Fruit fly (Drosophila melanogaster) S2 (cell line): Measurements from ENCODE around the gene Ptip.
A peak's percentile ranks its signal among the peaks of the same experiment; 100 is the strongest.

Source experiments
- CG8478 ChIP-seq: fragments of >200 bp; optimal IDR thresholded peaks from 2 replicates; lab custom pipeline; 2018
- CTCF ChIP-seq, 2 experiments: fragments of >200 bp; optimal IDR thresholded peaks; 2 replicates each; lab custom pipeline; 2018

Ptip gene

DNA sequence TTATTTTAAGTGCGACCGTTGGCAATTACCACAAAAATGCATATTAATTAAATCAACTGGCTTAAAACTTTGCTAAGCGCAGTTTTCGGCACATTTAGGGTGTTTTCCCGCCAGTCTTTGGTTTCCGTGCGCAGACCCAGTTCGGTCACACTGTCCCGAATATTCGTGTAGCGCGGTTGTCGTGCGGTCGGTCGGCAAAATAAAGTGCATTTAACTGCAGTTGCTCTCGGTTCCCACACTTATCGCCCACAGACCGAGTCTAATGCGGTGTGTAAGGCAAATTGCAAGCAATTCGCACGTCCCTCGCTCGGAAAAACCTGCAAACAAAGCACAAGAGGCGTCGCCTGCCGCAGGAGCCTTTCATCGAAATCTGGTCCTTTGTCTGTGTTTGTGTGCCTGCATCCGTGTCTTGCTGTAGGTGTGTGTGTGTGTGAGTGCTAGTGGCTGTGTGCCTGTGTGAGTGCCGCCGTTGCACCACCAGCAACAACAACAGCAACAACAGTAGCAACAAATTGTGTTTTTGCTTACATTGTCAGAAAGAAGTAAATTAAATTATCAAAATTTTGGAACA is 24.2 kb upstream of the Ptip start, which contains the start of the genes CG13484 and Frl:
Gene CG13484, minus strand, starts transcription at position 7 of the 571 bp plus-strand sequence.
Gene Frl, plus strand, starts transcription at position 143 of the 571 bp plus-strand sequence.
- TF ChIP-seq CTCF (optimal IDR thresholded peaks at IDR 0.05; lab: Kevin White, UChicago) (peak; percentile 12 to 37), CG8478 (lab: Kevin White, UChicago) (no peak)

DNA sequence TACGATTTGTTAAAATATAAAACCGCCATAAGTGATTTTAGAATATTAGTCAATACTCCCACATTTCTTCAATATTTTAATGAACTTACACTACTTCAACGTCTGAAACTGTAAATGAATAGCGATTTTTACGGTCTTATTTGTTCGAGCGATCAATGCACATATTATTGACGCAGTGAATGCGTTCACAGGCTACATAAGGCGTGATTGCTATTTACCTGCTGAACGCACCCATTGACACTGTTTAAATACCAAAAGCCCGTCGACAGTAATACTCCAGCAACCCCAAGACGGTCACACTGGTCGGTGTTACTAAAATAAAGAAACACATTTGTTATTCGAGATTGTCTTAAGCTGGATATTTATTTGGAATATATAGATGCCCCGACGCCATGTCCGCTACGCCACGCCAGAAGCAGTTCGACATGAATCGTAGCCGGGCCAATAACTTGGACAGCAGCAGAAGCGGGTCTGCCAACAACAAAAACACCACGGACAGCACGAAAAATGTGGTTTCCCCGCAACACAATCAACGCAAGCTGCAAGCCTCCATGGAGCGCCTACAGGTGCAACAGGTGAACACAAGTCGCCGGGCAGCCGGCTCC is 22.1 kb upstream of the Ptip start, which contains the start of gene CG6833:
Gene CG6833, plus strand, starts transcription at position 263 of the 605 bp plus-strand sequence.
- no peak for TF ChIP-seq CTCF (optimal IDR thresholded peaks at IDR 0.05; lab: Kevin White, UChicago)
- no peak for TF ChIP-seq CG8478 (lab: Kevin White, UChicago)

DNA sequence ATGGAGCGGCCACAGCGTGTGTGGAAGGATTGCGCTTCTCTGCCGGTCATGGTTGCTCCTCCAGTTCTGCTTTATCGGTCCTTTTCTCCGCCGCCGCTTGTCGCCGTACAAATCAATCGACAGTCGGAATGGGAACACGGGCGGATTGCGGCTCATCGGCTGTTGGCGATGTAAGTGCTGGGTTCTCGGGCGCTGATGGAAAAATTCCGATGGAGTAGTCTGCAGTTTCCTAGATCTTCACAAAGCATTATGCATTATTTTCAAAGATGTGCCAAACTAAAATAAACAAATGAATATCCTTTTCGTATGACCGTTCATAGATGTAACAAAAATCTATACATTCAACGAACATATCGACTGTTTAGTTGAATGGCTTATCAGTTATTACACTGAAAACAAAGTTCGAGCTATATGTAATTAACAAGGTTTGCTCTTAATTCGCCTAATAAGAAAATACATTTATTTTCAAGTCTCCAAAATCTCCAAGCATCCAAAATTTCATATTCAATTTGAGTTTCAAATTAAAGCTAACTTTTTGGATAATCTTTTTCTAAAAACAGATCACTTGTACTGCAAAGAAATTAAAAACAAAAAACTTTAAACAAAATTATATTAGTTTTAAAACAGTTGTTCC is 20.8 kb upstream of the Ptip start, which contains the start of gene Neurl4:
Gene Neurl4, minus strand, starts transcription at position 273 of the 634 bp plus-strand sequence.
- TF ChIP-seq CG8478 (lab: Kevin White, UChicago) (no peak), CTCF (optimal IDR thresholded peaks at IDR 0.05; lab: Kevin White, UChicago) (no peak)

DNA sequence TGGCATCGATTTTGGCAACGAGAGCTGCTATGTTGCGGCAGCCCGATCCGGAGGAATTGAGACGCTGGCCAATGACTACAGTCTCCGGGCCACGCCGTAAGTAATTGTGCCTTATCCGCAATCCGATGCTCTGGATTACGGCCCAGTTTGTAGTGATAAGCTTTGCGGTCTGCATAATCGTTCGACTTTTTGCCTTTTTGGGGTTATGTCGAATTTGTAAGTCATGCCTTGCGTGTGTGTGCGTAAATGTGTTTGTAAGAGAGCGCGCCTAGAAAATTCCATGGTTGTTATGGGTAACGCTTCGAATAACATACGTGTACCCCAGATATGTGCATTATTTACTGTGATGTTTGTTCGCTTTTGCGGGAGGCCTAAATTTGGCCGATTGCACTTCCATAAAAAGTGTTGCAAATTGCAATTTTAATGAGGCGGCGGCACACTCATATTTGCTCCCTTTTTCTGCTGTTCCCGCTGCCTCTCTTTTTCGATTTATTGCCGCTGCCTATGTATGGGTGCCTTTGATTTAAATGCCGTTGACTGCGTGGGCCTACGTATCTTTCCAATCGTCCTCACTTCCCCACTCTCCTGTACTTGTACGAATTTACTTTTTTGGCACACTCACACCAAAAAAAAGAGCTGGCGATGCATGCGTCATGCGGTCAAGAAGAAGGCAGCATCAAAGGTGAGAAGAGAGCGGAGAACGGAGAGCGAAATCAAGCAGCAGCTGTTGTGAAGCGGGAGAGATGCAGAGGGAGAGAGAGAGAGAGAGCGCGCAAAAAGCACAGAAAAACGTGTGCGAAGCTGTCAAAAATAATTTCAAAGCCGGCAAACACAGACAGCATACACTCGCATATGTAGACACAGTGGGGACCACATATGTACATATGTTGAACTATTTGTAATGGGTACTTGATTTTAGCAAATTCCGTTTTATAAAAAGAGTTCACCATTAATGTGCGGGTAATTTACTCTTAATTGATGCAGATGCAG is 9.0 kb upstream of the Ptip start:
- TF ChIP-seq CG8478 (lab: Kevin White, UChicago): no peak
- no peak for TF ChIP-seq CTCF (optimal IDR thresholded peaks at IDR 0.05; lab: Kevin White, UChicago)

DNA sequence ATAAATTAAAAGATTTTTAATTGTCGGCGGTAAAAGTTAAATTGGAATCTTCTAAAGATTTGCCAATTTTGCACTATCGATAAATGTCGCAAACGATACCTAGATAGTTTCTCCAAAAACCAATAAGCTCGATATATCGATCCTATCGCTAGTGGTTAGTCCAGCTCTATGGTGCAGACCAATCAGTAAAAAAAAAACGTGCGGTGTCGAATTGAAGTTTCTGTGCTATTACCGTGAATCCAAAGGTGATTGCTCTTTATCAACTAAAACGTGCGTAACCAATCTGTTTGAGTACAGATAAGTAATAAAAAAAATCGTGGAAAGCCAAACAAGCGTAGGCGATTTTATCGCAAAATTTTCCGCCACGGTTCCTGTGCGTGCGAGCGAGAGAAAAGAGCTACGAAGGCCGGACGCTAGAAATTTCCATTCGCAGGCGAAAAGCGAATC is 8.0 kb upstream of the Ptip start, which contains the start of gene Hsp110:
Gene Hsp110, plus strand, starts transcription at position 153 of the 447 bp plus-strand sequence.
- peak in 1 of 2 experiments; percentile 5 for TF ChIP-seq CTCF (optimal IDR thresholded peaks at IDR 0.05; lab: Kevin White, UChicago)
- no peak for TF ChIP-seq CG8478 (lab: Kevin White, UChicago)

DNA sequence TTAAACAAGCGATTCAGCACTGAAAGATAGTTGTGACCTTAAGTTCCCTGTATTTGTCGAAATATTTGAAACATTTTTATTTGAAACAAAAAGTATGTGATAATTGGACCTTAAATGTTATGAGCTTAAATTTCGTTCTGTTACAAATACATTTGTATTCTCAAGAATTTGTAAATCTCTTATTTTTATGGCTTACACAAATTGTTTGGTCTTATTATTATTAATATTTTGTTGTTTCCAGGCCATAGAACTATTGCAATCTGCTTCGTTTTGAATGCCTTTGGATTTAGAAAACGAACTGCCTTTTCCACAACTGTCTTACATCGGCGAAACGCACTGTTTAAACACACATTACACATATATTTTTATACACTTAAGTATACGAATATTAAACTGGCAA is 5.6 kb upstream of the Ptip start, which contains the start of gene CG6661:
Gene CG6661, plus strand, starts transcription at position 301 of the 400 bp plus-strand sequence.
- TF ChIP-seq CG8478 (lab: Kevin White, UChicago): no peak
- no peak for TF ChIP-seq CTCF (optimal IDR thresholded peaks at IDR 0.05; lab: Kevin White, UChicago)

DNA sequence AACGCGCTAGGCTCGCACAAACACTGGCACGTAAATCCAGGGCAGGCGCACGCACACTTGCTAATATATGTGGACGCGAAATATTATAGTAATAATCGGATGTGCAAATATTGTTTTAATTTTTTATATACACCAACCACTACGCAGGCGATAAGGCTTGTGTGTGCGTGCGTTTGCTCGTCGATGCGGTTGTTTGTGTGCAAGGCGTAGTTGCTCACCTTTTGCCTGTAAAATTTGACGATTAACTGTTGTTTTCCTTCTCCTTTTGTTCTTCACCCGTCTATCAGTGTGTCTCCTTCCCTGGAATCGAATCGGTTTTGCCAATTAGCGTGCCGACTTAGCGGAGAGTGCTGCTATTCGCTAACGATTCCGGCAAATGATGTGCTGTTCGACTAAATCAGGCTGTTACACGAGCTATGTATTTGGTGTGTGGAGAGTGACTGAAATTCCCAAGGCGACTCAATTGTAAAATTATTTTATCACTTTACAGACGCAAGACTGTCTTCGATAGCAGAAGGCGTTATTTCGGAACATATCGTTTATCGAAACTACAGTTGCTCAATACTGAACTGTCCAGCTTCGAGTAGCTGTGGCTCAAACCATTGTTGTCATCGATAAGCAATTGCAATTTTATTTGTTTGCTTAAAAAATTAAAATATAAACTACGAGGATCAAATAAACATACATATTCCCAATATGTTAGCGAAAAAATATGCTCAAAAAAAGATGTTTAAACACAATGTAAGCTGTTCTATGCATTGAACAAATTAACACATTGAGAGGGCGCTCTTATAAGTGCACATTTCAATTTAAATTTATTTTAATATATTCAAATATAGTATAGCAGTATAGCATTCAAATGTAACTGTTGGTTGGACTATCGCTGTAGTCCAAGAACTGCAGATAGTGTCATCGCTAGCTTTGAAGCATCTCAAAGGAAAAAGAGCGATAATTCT is 2.5 kb upstream of the Ptip start, which contains the start of the genes CG6650 and endos:
Gene CG6650, plus strand, starts transcription at position 280 of the 956 bp plus-strand sequence.
Gene endos, minus strand, starts transcription at position 536 of the 956 bp plus-strand sequence.
- TF ChIP-seq CG8478 (lab: Kevin White, UChicago): no peak
- peak in 1 of 2 experiments; percentile 29 for TF ChIP-seq CTCF (optimal IDR thresholded peaks at IDR 0.05; lab: Kevin White, UChicago)

DNA sequence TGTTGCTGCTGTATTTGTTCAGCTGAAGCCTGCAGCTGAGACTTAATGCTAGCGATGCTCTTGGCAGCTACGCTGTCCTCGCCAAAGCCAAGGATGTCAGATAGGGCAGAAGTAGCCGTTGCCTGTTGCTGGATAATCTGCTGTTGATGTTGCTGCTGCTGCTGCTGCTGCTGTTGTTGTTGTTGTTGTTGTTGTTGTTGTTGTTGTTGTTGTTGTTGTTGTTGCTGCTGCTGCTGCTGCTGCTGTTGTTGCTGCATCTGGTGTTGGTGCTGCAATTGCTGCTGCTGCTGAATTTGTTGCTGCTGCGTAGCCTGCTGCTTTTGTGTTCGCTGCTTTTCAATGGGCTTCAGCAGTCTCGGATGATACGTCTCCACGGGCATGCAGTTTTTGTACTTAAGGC is 1.4 kb downstream of the Ptip start:
- TF ChIP-seq CG8478 (lab: Kevin White, UChicago) (no peak), CTCF (optimal IDR thresholded peaks at IDR 0.05; lab: Kevin White, UChicago) (no peak)

DNA sequence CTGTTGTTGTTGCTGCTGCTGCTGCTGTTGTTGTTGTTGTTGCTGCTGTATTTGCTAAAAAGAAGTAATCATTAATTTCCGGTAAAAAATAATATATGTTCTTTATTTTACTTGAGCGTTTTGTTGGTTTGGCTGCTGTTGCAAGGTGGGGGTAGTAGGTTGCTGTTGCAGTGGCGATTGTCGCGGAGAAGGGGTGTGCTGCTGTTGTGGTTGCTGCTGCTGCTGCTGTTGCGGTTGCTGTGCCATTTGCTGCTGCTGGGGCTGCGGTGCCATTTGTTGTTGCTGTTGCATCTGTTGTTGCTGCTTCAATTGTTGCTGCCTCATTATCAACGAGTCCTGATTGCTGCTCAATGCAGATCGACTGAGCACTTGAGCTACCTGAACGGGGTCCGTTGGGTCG is 3.2 kb downstream of the Ptip start:
- TF ChIP-seq CTCF (optimal IDR thresholded peaks at IDR 0.05; lab: Kevin White, UChicago): no peak
- TF ChIP-seq CG8478 (lab: Kevin White, UChicago): no peak

DNA sequence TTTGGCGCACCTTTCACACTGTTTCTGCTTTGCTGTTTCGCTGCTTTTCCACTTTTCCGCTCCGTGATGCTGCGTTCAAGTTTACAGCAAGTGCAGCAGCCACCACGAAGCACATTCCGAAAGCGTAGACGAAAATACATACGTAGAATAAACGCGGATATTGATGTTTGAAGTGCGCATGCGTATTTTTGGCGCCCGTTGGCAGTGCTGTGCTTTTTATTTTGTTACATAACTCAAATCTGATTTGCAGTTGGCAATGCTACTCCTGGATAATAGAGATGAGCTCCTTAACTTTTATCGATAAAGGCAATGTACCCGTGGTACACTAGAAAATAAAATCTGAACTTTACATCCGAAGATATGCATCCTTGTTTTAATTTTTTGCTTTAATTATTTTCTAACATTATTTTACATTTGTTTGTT is 22.2 kb downstream of the Ptip start:
- no peak for TF ChIP-seq CTCF (optimal IDR thresholded peaks at IDR 0.05; lab: Kevin White, UChicago)
- no peak for TF ChIP-seq CG8478 (lab: Kevin White, UChicago)

DNA sequence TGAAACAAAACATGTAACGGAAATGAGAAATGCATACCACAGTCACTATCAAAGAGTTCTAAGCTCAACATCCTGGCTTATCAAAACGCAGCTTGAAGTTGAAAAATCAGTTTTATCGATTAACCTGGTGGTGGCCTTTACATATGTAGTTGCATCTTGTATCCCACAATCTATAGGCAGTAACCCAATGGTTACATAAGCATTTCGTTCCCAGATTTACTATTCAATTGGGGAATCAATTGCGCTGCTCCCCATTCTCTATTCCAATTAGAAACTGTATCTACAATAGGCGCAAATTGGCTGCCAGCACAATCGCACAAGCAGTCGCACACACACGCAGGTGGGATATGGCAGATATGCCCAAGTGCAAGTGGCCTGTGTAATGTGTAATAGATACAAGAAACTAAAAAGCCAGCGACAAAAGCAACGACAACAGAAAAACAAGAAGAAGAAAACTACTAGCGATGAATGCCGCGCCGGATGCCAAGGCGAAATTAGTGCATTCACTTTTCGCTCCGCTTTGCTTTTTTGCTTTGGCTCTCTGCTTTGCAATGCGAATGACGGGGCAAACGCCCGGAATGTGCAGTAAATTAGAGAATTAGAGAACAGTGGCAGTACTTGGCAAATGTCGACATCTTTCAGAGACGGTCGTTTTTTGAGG is 23.2 kb downstream of the Ptip start:
- no peak for TF ChIP-seq CG8478 (lab: Kevin White, UChicago)
- TF ChIP-seq CTCF (optimal IDR thresholded peaks at IDR 0.05; lab: Kevin White, UChicago): no peak

DNA sequence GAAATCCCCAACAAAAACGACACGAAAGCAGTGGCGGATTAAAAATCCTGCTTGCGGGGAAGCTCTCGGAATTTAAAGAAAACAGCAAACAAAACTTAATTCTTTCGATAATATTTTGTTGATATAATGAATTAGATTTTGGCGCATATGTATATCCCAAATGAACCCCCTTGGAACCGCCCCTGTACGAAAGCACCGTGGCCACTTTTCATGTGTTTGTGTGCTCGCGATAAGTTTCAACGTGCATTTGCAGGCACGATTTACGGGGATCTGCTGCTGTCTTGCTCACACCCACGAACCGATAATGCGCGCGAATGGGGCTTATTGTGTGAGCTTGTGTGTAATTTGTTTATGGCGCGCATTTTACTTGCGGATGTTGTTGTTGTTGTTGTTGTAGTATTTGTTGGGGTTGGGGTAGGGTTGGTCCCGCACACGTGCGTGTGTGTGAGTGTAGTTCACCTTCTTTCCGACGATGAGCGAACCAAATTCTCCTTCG is 23.9 kb downstream of the Ptip start:
- TF ChIP-seq CTCF (optimal IDR thresholded peaks at IDR 0.05; lab: Kevin White, UChicago): no peak
- TF ChIP-seq CG8478 (lab: Kevin White, UChicago): no peak
